Fruit fly (Drosophila melanogaster): Measurements from ENCODE around the gene CG43093.

Gene CG43093

DNA sequence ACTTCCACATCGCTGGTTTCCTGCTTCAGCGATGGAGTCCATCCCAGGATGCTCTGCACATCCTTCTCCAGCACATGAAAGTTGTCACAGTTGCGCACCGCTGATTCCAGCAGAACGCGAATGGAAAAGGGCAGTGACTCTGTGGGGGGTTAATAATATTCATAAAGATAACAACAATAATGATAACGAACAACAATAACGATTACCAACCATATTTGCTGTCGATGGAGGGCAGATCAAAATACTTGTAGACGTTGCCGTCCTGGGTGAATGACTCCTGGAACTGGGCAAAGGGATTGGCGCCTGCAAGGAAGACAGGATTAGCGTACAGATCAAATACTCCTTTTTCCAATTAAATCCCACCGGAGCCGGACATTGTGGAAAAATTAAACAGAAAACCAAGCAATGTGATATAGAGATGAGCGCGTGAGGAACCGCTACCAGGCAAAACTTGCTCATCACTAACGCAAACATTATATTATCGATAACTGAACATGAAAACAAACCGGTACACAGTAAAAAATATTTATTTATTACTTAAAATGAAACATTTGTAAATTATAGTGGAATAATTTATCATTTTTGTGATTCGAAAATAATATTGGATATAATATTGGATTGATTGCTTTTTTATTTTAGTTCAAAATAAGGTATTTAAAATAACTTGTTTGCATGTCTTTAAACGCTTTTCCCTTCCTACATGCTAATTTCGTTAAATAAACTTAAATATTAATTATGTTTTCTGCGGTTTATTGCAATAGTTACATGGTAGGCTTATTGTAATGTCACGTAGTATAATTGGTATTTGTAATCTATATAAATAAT is 45.7 kb downstream of the CG43093 start, which contains the start of gene Irp-1A:
Gene Irp-1A (minus strand): TSS at position 439 of the 825 bp plus-strand sequence.
- TF ChIP-seq CG14711 (tag; optimal IDR thresholded peaks at IDR 0.05), result peak; percentile 76
- TF ChIP-seq Hr96 (GFP tag; optimal IDR thresholded peaks at IDR 0.05), result no peak
- peak; percentile 70 for TF ChIP-seq CG7045 (GFP tag; optimal IDR thresholded peaks at IDR 0.05)
- peak; percentile 73 for TF ChIP-seq bab1 (GFP tag; optimal IDR thresholded peaks at IDR 0.05)
- TF ChIP-seq CG5204 (GFP tag; optimal IDR thresholded peaks at IDR 0.05), result no peak
- TF ChIP-seq CG33017 (tag; optimal IDR thresholded peaks at IDR 0.05), result peak; percentile 77
- peak; percentile 59 for TF ChIP-seq toe (GFP tag; optimal IDR thresholded peaks at IDR 0.05)
- peak; percentile 59 for TF ChIP-seq Mnt (GFP tag; optimal IDR thresholded peaks at IDR 0.05)
- no peak for TF ChIP-seq CG12768 (GFP tag; optimal IDR thresholded peaks at IDR 0.05)
- peak; percentile 10 for TF ChIP-seq cic (GFP tag; optimal IDR thresholded peaks at IDR 0.05)
- peak; percentile 74 for TF ChIP-seq CG7101 (tag; optimal IDR thresholded peaks at IDR 0.05)
- TF ChIP-seq Clk (GFP tag; optimal IDR thresholded peaks at IDR 0.05), result no peak
- TF ChIP-seq ovo (GFP tag; optimal IDR thresholded peaks at IDR 0.05), result no peak
- peak; percentile 68 for TF ChIP-seq CG11617 (GFP tag; optimal IDR thresholded peaks at IDR 0.05)
- TF ChIP-seq tj (GFP tag; optimal IDR thresholded peaks at IDR 0.05), result peak; percentile 39
- TF ChIP-seq pad (GFP tag; optimal IDR thresholded peaks at IDR 0.05), result peak; percentile 19
- TF ChIP-seq CG1620 (GFP tag; optimal IDR thresholded peaks at IDR 0.05), result peak; percentile 17
- no peak for TF ChIP-seq kay (GFP tag; ENCODE audit: borderline replicate concordance)
- TF ChIP-seq cnc (optimal IDR thresholded peaks at IDR 0.05), result no peak
- TF ChIP-seq Crg-1 (GFP tag; optimal IDR thresholded peaks at IDR 0.05), result peak; percentile 7

DNA sequence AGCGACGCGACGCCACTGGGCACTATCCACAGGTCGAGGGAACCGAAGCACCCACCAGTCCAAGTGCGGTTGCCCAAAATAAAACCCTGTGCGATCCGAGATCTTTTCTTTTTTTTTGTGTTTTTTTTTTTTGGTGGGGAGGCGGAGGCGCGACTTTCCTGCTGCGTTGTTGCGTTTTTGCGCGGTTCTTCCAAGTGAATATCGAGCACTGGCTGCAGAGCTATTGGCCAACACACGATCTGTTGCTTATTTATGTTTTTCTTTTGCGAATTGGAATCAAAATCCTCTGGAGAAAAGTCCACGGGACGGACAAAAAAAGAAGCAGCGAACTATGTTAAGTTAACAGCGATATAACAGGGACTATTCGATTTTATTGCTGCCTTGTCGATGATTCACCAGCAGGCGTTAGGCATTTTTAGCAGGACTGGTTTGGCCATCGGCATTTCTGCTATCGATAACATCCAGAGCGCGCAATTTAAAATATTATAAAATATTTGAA is 49.2 kb downstream of the CG43093 start, which contains the start of gene wge:
Gene wge (minus strand): TSS at position 343 of the 499 bp plus-strand sequence.
- TF ChIP-seq CG11617 (GFP tag; optimal IDR thresholded peaks at IDR 0.05), result peak; percentile 27
- no peak for TF ChIP-seq CG33017 (tag; optimal IDR thresholded peaks at IDR 0.05)
- peak; percentile 7 for TF ChIP-seq CG7101 (tag; optimal IDR thresholded peaks at IDR 0.05)
- no peak for TF ChIP-seq CG7045 (GFP tag; optimal IDR thresholded peaks at IDR 0.05)
- TF ChIP-seq CG1620 (GFP tag; optimal IDR thresholded peaks at IDR 0.05), result peak; percentile 9
- no peak for TF ChIP-seq cic (GFP tag; optimal IDR thresholded peaks at IDR 0.05)
- TF ChIP-seq Crg-1 (GFP tag; optimal IDR thresholded peaks at IDR 0.05), result no peak
- no peak for TF ChIP-seq CG14711 (tag; optimal IDR thresholded peaks at IDR 0.05)
- TF ChIP-seq CG12768 (GFP tag; optimal IDR thresholded peaks at IDR 0.05), result peak; percentile 68
- TF ChIP-seq Clk (GFP tag; optimal IDR thresholded peaks at IDR 0.05), result no peak
- TF ChIP-seq kay (GFP tag; ENCODE audit: borderline replicate concordance), result peak; percentile 99
- peak; percentile 29 for TF ChIP-seq Hr96 (GFP tag; optimal IDR thresholded peaks at IDR 0.05)
- TF ChIP-seq pad (GFP tag; optimal IDR thresholded peaks at IDR 0.05), result no peak
- no peak for TF ChIP-seq CG5204 (GFP tag; optimal IDR thresholded peaks at IDR 0.05)
- TF ChIP-seq Mnt (GFP tag; optimal IDR thresholded peaks at IDR 0.05), result peak; percentile 15
- TF ChIP-seq ovo (GFP tag; optimal IDR thresholded peaks at IDR 0.05), result no peak
- TF ChIP-seq toe (GFP tag; optimal IDR thresholded peaks at IDR 0.05), result no peak
- peak; percentile 43 for TF ChIP-seq bab1 (GFP tag; optimal IDR thresholded peaks at IDR 0.05)
- TF ChIP-seq tj (GFP tag; optimal IDR thresholded peaks at IDR 0.05), result peak; percentile 17
- TF ChIP-seq cnc (optimal IDR thresholded peaks at IDR 0.05), result no peak

Data from whole organism, adult.